Worm (Caenorhabditis elegans) whole organism, L2 larva: ENCODE measurements around the gene Y46G5A.39.

Experiments
- C34F6.9 ChIP-seq: fragments of 150-350 bp; optimal IDR thresholded peaks from 2 replicates; lab custom pipeline; 2014; ENCODE audit warnings: missing biosample characterization, missing genetic modification characterization
- F13H6.1 ChIP-seq: sonication (generic microtip); optimal IDR thresholded peaks from 2 replicates; lab custom pipeline; 2016; ENCODE audit warnings: missing genetic modification characterization, missing compliant biosample characterization
- R02D3.7 ChIP-seq: fragments of 150-350 bp; optimal IDR thresholded peaks from 2 replicates; lab custom pipeline; 2014; ENCODE audit warnings: missing biosample characterization, missing genetic modification characterization
- Y55F3AM.14 ChIP-seq: fragments of 200-800 bp; sonication (Bioruptor generic); optimal IDR thresholded peaks from 2 replicates; lab custom pipeline; 2018; ENCODE audit warnings: mild to moderate bottlenecking, missing genetic modification characterization, missing compliant biosample characterization
- ZK546.5 ChIP-seq: sonication (generic microtip); optimal IDR thresholded peaks from 2 replicates; lab custom pipeline; 2017; ENCODE audit warnings: missing biosample characterization, missing genetic modification characterization
- alr-1 ChIP-seq: fragments of 150-350 bp; optimal IDR thresholded peaks from 2 replicates; lab custom pipeline; 2014; ENCODE audit warnings: missing biosample characterization, missing genetic modification characterization
- aly-2 ChIP-seq: fragments of 150-350 bp; optimal IDR thresholded peaks from 2 replicates; lab custom pipeline; 2014; ENCODE audit warnings: missing biosample characterization, missing genetic modification characterization
- ama-1 ChIP-seq: fragments of 150-350 bp; optimal IDR thresholded peaks from 2 replicates; lab custom pipeline; 2018; ENCODE audit warnings: inconsistent platforms
- blmp-1 ChIP-seq: sonication (generic microtip); optimal IDR thresholded peaks from 2 replicates; lab custom pipeline; 2017; ENCODE audit warnings: missing genetic modification characterization, mild to moderate bottlenecking, missing compliant biosample characterization, antibody characterized with exemption, moderate library complexity; ENCODE audit not compliant: insufficient read depth
- ceh-16 ChIP-seq: fragments of 150-350 bp; optimal IDR thresholded peaks from 2 replicates; lab custom pipeline; 2014; ENCODE audit warnings: missing biosample characterization, missing genetic modification characterization
- ceh-82 ChIP-seq: fragments of 150-350 bp; optimal IDR thresholded peaks from 2 replicates; lab custom pipeline; 2014; ENCODE audit warnings: missing biosample characterization, missing genetic modification characterization
- crh-2 ChIP-seq: sonication (generic microtip); optimal IDR thresholded peaks from 2 replicates; lab custom pipeline; 2017; ENCODE audit warnings: missing biosample characterization, missing genetic modification characterization
- dmd-4 ChIP-seq: sonication (generic microtip); optimal IDR thresholded peaks from 2 replicates; lab custom pipeline; 2017; ENCODE audit warnings: missing biosample characterization, missing genetic modification characterization
- egl-27 ChIP-seq: sonication (generic microtip); optimal IDR thresholded peaks from 3 replicates; lab custom pipeline; 2017; ENCODE audit warnings: missing biosample characterization, missing genetic modification reagents, missing genetic modification characterization
- elt-1 ChIP-seq: fragments of 150-350 bp; optimal IDR thresholded peaks from 2 replicates; lab custom pipeline; 2014; ENCODE audit warnings: missing biosample characterization, missing genetic modification characterization
- elt-3 ChIP-seq: sonication (generic microtip); optimal IDR thresholded peaks from 2 replicates; lab custom pipeline; 2017; ENCODE audit warnings: missing biosample characterization, missing genetic modification characterization
- fos-1 ChIP-seq: fragments of 150-350 bp; optimal IDR thresholded peaks from 2 replicates; lab custom pipeline; 2014; ENCODE audit warnings: missing biosample characterization, missing genetic modification characterization
- gmeb-1 ChIP-seq: fragments of 150-350 bp; optimal IDR thresholded peaks from 2 replicates; lab custom pipeline; 2014; ENCODE audit warnings: missing biosample characterization, missing genetic modification characterization
- lin-11 ChIP-seq: fragments of 150-350 bp; sonication (generic microtip); optimal IDR thresholded peaks from 2 replicates; lab custom pipeline; 2014; ENCODE audit warnings: missing biosample characterization, missing genetic modification characterization, inconsistent platforms, mixed read lengths
- lin-13 ChIP-seq: fragments of 150-350 bp; optimal IDR thresholded peaks from 2 replicates; lab custom pipeline; 2014; ENCODE audit warnings: missing biosample characterization, missing genetic modification reagents, missing genetic modification characterization
- lin-39 ChIP-seq: fragments of 150-350 bp; optimal IDR thresholded peaks from 2 replicates; lab custom pipeline; 2014; ENCODE audit warnings: missing biosample characterization, missing genetic modification reagents, missing genetic modification characterization
- lsy-2 ChIP-seq, 2 experiments: fragments of 150-350 bp in 1 of 2; sonication (generic microtip) in 1 of 2; optimal IDR thresholded peaks; 2 replicates each; lab custom pipeline; 2014 to 2017; ENCODE audit warnings: missing biosample characterization in 2 of 2, missing genetic modification characterization in 2 of 2
- mab-5 ChIP-seq: fragments of 150-350 bp; optimal IDR thresholded peaks from 2 replicates; lab custom pipeline; 2014; ENCODE audit warnings: missing biosample characterization, missing genetic modification characterization
- mbf-1 ChIP-seq: sonication (generic microtip); optimal IDR thresholded peaks from 2 replicates; lab custom pipeline; 2017; ENCODE audit warnings: missing biosample characterization, missing genetic modification characterization
- mdl-1 ChIP-seq, 2 experiments: fragments of 150-350 bp in 1 of 2; sonication (generic microtip) in 1 of 2; optimal IDR thresholded peaks; 2 replicates each; lab custom pipeline; 2017; ENCODE audit warnings: missing biosample characterization in 2 of 2, missing genetic modification characterization in 2 of 2
- nhr-10 ChIP-seq: sonication (generic microtip); optimal IDR thresholded peaks from 2 replicates; lab custom pipeline; 2017; ENCODE audit warnings: missing biosample characterization, missing genetic modification characterization
- nhr-11 ChIP-seq: fragments of 150-350 bp; optimal IDR thresholded peaks from 2 replicates; lab custom pipeline; 2014; ENCODE audit warnings: missing biosample characterization, missing genetic modification characterization
- nhr-12 ChIP-seq: fragments of 150-350 bp; optimal IDR thresholded peaks from 2 replicates; lab custom pipeline; 2014; ENCODE audit warnings: missing biosample characterization, missing genetic modification characterization
- nhr-129 ChIP-seq: fragments of 150-350 bp; optimal IDR thresholded peaks from 2 replicates; lab custom pipeline; 2014; ENCODE audit warnings: missing biosample characterization, missing genetic modification characterization
- nhr-21 ChIP-seq: fragments of 150-350 bp; optimal IDR thresholded peaks from 2 replicates; lab custom pipeline; 2014; ENCODE audit warnings: missing biosample characterization, missing genetic modification characterization
- nhr-23 ChIP-seq: fragments of 150-350 bp; optimal IDR thresholded peaks from 2 replicates; lab custom pipeline; 2014; ENCODE audit warnings: missing biosample characterization, missing genetic modification reagents, missing genetic modification characterization
- nhr-237 ChIP-seq: fragments of 150-350 bp; optimal IDR thresholded peaks from 2 replicates; lab custom pipeline; 2014; ENCODE audit warnings: missing biosample characterization, missing genetic modification characterization
- nhr-25 ChIP-seq: fragments of 150-350 bp; sonication (generic microtip); optimal IDR thresholded peaks from 3 replicates; lab custom pipeline; 2014; ENCODE audit warnings: missing biosample characterization, missing genetic modification characterization
- nhr-6 ChIP-seq: fragments of 150-350 bp; optimal IDR thresholded peaks from 2 replicates; lab custom pipeline; 2014; ENCODE audit warnings: missing biosample characterization, missing genetic modification characterization
- nhr-77 ChIP-seq: fragments of 150-350 bp; optimal IDR thresholded peaks from 2 replicates; lab custom pipeline; 2014; ENCODE audit warnings: missing biosample characterization, missing genetic modification characterization
- peb-1 ChIP-seq: fragments of 150-350 bp; optimal IDR thresholded peaks from 2 replicates; lab custom pipeline; 2014; ENCODE audit warnings: missing biosample characterization, missing genetic modification characterization
- sem-4 ChIP-seq: fragments of 150-350 bp; optimal IDR thresholded peaks from 2 replicates; lab custom pipeline; 2014; ENCODE audit warnings: missing biosample characterization, missing genetic modification reagents, missing genetic modification characterization
- skn-1 ChIP-seq: sonication (generic microtip); optimal IDR thresholded peaks from 2 replicates; lab custom pipeline; 2017; ENCODE audit warnings: missing biosample characterization, missing genetic modification characterization
- sma-3 ChIP-seq: sonication (generic microtip); optimal IDR thresholded peaks from 2 replicates; lab custom pipeline; 2016; ENCODE audit warnings: missing genetic modification reagents, missing genetic modification characterization, missing compliant biosample characterization
- sma-9 ChIP-seq, 2 experiments: fragments of 150-350 bp in 1 of 2; sonication (generic microtip) in 1 of 2; optimal IDR thresholded peaks; 2 replicates each; lab custom pipeline; 2014 to 2016; ENCODE audit warnings: missing genetic modification characterization in 2 of 2, mild to moderate bottlenecking in 1 of 2, missing biosample characterization in 1 of 2, missing compliant biosample characterization in 1 of 2, missing genetic modification reagents in 1 of 2, moderate library complexity in 1 of 2
- snpc-4 ChIP-seq: fragments of 150-350 bp; optimal IDR thresholded peaks from 2 replicates; lab custom pipeline; 2014; ENCODE audit warnings: missing biosample characterization, missing genetic modification characterization
- unc-39 ChIP-seq: fragments of 150-350 bp; optimal IDR thresholded peaks from 2 replicates; lab custom pipeline; 2014; ENCODE audit warnings: missing biosample characterization, missing genetic modification characterization
- unc-55 ChIP-seq: fragments of 150-350 bp; sonication (generic microtip); optimal IDR thresholded peaks from 3 replicates; lab custom pipeline; 2014; ENCODE audit warnings: missing biosample characterization, missing genetic modification reagents, missing genetic modification characterization
- unc-62 ChIP-seq: fragments of 150-350 bp; optimal IDR thresholded peaks from 2 replicates; lab custom pipeline; 2014; ENCODE audit warnings: missing biosample characterization, missing genetic modification reagents, missing genetic modification characterization
- zag-1 ChIP-seq: fragments of 150-350 bp; optimal IDR thresholded peaks from 2 replicates; lab custom pipeline; 2014; ENCODE audit warnings: missing biosample characterization, missing genetic modification characterization
- ztf-1 ChIP-seq: fragments of 200-800 bp; sonication (Bioruptor generic); conservative IDR thresholded peaks from 2 replicates; pipeline ENCODE4 v1.3.6; 2022; ENCODE audit warnings: missing genetic modification characterization, missing compliant biosample characterization
- ztf-11 ChIP-seq: sonication (generic microtip); optimal IDR thresholded peaks from 2 replicates; lab custom pipeline; 2017; ENCODE audit warnings: missing biosample characterization, missing genetic modification characterization
- ztf-4 ChIP-seq: fragments of 150-350 bp; optimal IDR thresholded peaks from 2 replicates; lab custom pipeline; 2014; ENCODE audit warnings: missing biosample characterization, missing genetic modification characterization

The Y46G5A.39 gene

ce11 chrII:12768167-12768712, 14.6 kb upstream of the Y46G5A.39 start, which contains the start of the genes vps-2 and tiar-2:
Gene vps-2 (minus strand): TSS chrII:12768217.
Gene tiar-2 (plus strand): TSS chrII:12768686.
- TF ChIP-seq lin-39 (tag; lab: Kevin White, UChicago): no peak
- TF ChIP-seq nhr-12 (tag; lab: Kevin White, UChicago): no peak
- no peak for TF ChIP-seq peb-1 (tag; lab: Kevin White, UChicago)
- peak; percentile 18 for TF ChIP-seq F13H6.1 (tag; lab: Kevin White, UChicago)
- TF ChIP-seq ztf-4 (tag; lab: Kevin White, UChicago): no peak
- peak; percentile 100 for TF ChIP-seq fos-1 (tag; lab: Kevin White, UChicago)
- no peak for TF ChIP-seq unc-39 (tag; lab: Kevin White, UChicago)
- no peak for TF ChIP-seq sma-9 (GFP tag; optimal IDR thresholded peaks at IDR 0.05; lab: Kevin White, UChicago)
- no peak for TF ChIP-seq sma-9 (tag; optimal IDR thresholded peaks at IDR 0.05; lab: Kevin White, UChicago)
- TF ChIP-seq unc-62 (GFP tag; lab: Kevin White, UChicago): no peak
- TF ChIP-seq lsy-2 (tag; optimal IDR thresholded peaks at IDR 0.05; lab: Kevin White, UChicago): peak in 1 of 2 experiments; percentile 87
- no peak for TF ChIP-seq ceh-82 (tag; lab: Kevin White, UChicago)
- peak; percentile 94 for TF ChIP-seq C34F6.9 (tag; lab: Kevin White, UChicago)
- TF ChIP-seq ama-1 (lab: Kevin White, UChicago): no peak
- peak; percentile 36 for TF ChIP-seq mab-5
- TF ChIP-seq nhr-6 (tag; lab: Kevin White, UChicago): peak; percentile 2
- no peak for TF ChIP-seq elt-3
- TF ChIP-seq ztf-11 (tag; lab: Kevin White, UChicago): no peak
- TF ChIP-seq lin-11 (tag; lab: Kevin White, UChicago): no peak
- TF ChIP-seq ceh-16 (tag; lab: Kevin White, UChicago): no peak
- TF ChIP-seq nhr-21: peak; percentile 34
- TF ChIP-seq lin-13 (GFP tag; lab: Kevin White, UChicago): peak; percentile 69
- TF ChIP-seq ztf-1: no peak
- no peak for TF ChIP-seq zag-1 (tag; lab: Kevin White, UChicago)
- TF ChIP-seq nhr-10: no peak
- no peak for TF ChIP-seq ZK546.5 (tag; lab: Kevin White, UChicago)
- no peak for TF ChIP-seq nhr-23 (tag; lab: Kevin White, UChicago)
- TF ChIP-seq unc-55 (GFP tag; lab: Kevin White, UChicago): peak; percentile 79
- TF ChIP-seq elt-1: no peak
- no peak for TF ChIP-seq mdl-1 (tag; optimal IDR thresholded peaks at IDR 0.05; lab: Kevin White, UChicago)
- TF ChIP-seq nhr-25 (tag; lab: Kevin White, UChicago): peak; percentile 55
- TF ChIP-seq sem-4: peak; percentile 20
- no peak for TF ChIP-seq alr-1
- TF ChIP-seq skn-1 (tag; lab: Kevin White, UChicago): peak; percentile 70
- TF ChIP-seq mbf-1 (tag; lab: Kevin White, UChicago): no peak
- peak; percentile 63 for TF ChIP-seq crh-2 (tag; lab: Kevin White, UChicago)
- peak; percentile 20 for TF ChIP-seq nhr-129 (tag; lab: Kevin White, UChicago)
- TF ChIP-seq egl-27 (tag; lab: Kevin White, UChicago): no peak
- TF ChIP-seq dmd-4: no peak
- TF ChIP-seq nhr-11 (tag; lab: Kevin White, UChicago): no peak
- TF ChIP-seq gmeb-1 (tag; lab: Kevin White, UChicago): peak; percentile 74
- TF ChIP-seq blmp-1 (tag; lab: Kevin White, UChicago): no peak
- no peak for TF ChIP-seq aly-2 (tag; lab: Kevin White, UChicago)
- no peak for TF ChIP-seq nhr-77 (tag; lab: Kevin White, UChicago)
- TF ChIP-seq sma-3: peak; percentile 53
- no peak for TF ChIP-seq nhr-237 (tag; lab: Kevin White, UChicago)
- peak; percentile 22 for TF ChIP-seq snpc-4
- TF ChIP-seq Y55F3AM.14 (GFP tag; lab: Kevin White, UChicago): no peak
- no peak for TF ChIP-seq R02D3.7 (tag; lab: Kevin White, UChicago)
